Fruit fly (Drosophila melanogaster): ENCODE results near the gene Cp36.

The Cp36 gene

DNA sequence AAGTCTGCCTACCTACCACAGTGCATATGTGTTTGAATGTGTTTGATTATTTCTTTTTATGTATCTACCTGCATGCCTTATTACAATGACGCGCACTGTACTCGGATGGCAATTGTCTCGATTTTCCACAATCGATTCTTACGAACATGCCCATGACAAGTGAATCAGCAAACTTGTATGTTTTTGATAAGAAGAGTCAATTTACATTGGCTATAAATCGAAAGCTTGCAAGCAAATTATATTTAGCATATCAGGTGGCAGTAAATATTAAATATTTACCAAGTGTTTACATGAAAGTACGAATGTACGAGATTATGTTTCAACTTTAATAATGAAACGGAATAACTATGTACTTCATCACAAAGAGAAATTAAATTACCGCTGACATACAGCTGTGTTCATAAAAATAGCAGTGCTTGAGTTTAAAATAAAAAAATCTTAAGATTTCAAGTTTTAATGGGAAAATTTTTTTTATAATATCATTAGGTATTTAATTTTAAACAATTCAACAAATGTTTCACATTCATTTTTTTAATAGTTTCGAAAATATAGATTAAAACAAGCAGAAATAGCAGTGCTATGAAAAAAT, 19.6 kb upstream of the Cp36 start:
- TF ChIP-seq CG17801 (GFP tag; optimal IDR thresholded peaks at IDR 0.05; ENCODE audit: partially characterized antibody) = no peak

DNA sequence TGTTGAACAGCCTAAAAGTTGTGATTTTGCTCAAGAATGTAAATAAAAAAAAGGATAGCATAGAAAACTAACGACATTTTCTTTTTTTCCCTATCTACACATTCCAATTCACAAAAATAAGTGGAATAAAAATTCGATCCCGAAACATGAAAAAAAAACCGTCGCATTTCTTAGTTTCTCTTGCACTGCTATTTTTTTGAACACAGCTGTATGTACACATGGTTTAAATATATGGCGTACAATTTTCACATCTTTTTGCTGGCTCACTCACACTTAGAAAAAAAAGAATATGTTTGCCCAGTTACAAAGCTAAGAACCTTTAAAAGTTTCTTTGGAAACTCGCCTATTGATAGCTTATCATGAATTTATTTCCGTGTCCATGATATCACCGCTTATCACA, 18.9 kb upstream of the Cp36 start:
- no peak for TF ChIP-seq CG17801 (GFP tag; optimal IDR thresholded peaks at IDR 0.05; ENCODE audit: partially characterized antibody)

DNA sequence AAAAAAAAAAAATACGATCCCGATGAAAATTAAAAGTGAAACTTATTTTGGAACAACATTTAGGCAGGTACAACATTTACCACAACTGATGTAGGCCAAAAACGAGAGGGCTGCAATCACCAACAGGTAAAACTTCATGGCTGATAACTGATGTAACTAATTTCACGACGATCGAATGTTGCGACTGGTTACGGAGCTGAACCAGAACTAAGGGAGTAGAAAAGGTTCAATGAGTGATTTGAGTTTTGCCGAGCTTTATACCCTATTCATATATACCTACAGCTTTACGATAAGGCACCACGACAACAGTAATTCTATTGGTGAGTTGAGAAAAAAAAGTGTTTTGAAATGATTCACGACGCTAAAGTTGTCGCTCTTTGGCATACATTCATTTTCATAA, 18.4 kb upstream of the Cp36 start, which contains the start of gene CG15347:
CG15347 (minus strand) TSS at position 213 of the 400 bp plus-strand sequence.
- TF ChIP-seq CG17801 (GFP tag; optimal IDR thresholded peaks at IDR 0.05; ENCODE audit: partially characterized antibody) = no peak

DNA sequence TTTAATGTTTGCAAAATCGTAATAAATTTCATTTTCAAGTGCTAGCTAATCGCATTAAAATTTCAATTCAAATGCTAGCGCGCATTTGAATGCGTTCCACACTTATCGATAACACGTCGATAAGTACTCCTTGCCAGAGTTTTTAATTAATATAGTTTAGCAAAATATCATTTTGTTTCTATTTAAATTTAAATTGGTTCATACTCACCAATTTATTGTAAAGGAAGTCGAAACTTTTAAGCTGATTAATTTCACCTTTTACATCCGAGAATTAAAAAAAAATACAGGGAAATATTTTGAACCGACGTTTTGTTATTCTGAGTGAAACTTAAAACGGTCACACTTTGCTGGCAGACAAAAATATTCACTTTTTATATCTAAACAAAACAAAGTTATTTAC, 18.0 kb upstream of the Cp36 start, which contains the start of gene Es2:
Es2 (plus strand) TSS at position 333 of the 400 bp plus-strand sequence.
- TF ChIP-seq CG17801 (GFP tag; optimal IDR thresholded peaks at IDR 0.05; ENCODE audit: partially characterized antibody) = no peak

DNA sequence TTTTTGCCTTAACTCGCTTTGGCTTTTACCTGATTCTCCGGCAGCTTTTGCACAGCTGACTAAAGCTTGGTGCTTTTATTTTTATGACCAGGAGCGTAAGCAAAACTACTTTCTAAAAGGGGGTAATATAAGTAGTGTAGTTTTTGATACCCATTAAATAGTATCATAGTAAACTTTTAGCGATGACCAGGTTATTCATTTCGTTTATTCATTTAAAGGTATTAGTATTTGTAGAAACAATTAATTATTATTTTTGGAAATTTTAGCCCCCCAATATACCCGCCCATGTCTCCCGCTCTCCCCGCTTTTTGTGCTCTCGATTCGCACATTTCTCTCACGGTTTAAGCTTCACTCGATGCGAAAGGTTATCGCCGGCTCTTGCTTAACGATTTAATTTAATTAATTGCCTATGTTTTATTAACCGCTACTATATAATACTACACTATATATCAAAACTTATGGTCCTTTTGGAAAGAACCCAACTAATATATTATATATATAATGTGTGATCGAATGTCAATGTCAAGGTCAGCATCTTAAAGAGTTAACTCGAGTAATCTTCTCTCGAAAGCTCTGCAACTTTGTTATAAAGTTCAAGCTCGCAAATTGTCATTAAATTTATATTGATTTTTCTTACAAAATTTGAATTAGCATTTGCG, 14.6 kb upstream of the Cp36 start, which contains the start of gene Sptr:
Sptr (minus strand) TSS at position 61 of the 659 bp plus-strand sequence.
- no peak for TF ChIP-seq CG17801 (GFP tag; optimal IDR thresholded peaks at IDR 0.05; ENCODE audit: partially characterized antibody)

DNA sequence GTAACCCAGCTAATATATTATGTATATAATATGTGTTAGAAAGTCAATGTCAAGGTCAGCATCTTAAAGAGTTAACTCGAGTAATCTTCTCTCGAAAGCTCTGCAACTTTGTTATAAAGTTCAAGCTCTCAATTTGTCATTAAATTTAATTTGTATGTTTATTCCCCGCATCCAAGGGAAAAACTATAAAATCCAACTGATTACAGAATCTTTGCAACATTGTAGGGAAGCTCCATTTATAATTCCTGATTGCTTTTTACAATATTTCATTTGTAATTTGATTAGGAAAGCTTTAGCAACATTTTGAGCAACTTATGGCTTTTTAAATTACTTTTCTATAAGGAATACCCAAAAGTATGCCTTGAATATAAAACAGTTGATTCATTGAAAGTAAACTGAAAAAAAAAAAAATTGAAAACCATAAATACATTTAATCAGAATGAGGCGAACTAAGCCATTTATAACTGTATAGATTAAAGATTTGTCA, 12.3 kb upstream of the Cp36 start:
- no peak for TF ChIP-seq CG17801 (GFP tag; optimal IDR thresholded peaks at IDR 0.05; ENCODE audit: partially characterized antibody)

DNA sequence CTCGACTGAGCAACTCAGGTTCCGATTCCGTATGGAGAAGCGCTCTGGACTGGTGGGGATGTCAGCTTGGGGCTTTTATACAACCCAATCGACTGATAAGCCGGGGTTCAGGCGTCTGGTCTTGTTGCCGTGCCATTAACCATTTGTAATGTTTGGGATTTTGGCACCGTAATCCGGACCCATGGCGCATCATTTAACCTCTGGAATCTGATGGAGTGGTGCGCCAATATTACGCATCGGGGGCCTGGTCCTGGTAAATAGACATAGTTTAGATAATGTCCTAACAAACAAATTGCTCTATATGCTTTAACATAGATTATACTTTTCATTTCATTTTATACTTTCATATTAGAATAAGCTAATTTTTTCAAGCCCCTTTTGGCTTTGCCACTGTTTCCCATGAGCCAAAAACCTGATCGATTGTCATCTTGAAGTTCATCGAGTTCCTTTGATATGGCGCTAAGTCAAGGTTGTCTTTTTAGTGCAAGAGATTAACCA, 10.1 kb upstream of the Cp36 start, which contains the start of gene CG12116:
CG12116 (minus strand) TSS at position 51 of the 498 bp plus-strand sequence.
- no peak for TF ChIP-seq CG17801 (GFP tag; optimal IDR thresholded peaks at IDR 0.05; ENCODE audit: partially characterized antibody)

DNA sequence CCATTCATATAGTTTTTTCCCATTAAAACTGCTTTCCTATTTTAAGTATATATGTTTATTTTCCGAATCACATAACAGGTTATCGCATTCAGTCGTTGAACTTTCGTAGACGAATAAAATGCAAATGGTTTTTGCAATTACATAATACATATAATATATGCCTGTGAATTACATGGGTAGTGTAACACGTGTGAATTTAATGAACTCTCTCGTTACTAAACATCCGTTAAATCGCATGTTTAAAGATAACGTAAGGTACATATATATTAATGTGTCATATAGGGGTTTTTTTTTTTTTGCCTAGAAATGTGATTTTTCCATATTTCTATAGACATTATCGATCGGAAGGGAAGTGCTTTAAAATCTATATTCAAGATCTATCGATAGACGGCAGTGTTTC, 9.5 kb upstream of the Cp36 start:
- no peak for TF ChIP-seq CG17801 (GFP tag; optimal IDR thresholded peaks at IDR 0.05; ENCODE audit: partially characterized antibody)

DNA sequence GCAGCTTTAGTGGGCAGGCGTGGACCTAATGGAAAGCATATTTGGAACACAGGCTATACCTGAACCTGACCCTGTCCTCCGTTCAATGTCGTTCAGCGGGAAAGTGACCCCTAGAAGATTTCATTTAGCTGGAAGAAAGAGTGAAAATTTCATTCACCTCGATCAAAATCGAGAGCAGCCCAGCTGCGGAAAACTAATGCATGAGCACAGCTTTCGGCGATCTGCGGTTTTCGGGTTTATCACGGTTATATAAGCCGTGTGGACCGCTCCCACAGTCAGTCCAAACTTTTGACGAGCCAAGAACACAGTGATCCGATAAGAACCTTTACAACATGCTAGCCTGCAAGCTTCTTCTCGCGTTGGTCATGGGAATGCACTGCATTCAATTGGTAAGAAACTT, 8.5 kb upstream of the Cp36 start, which contains the start of gene Cp7Fa:
Cp7Fa (plus strand) TSS at position 301 of the 400 bp plus-strand sequence.
- TF ChIP-seq CG17801 (GFP tag; optimal IDR thresholded peaks at IDR 0.05; ENCODE audit: partially characterized antibody) = no peak

DNA sequence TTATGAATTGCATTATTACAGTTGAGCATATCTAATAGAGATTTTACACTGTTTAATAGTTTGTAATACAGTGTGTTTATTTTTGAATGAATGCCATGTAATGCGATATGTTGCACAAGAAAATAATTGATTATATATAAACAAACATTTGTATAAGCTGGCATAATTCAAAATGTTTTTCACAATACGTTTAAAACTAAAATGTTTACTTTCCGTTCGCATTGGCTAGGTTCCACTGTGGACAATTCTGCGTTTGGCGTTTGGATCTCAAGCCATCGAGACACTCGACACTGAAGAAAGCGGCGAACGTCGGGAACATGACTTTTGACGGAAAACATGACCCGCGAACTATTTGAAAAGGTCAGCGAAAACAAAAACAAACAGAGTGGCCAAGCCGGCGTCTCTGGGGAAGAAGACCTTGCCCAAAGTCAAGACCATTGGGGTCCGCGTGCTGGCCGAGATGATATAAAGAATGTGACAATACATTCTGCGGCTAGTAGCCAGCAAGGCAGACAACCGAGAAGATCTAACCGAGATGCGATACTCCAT, 5.7 kb upstream of the Cp36 start, which contains the start of gene Cp7Fb:
Cp7Fb (plus strand) TSS at position 499 of the 549 bp plus-strand sequence.
- TF ChIP-seq CG17801 (GFP tag; optimal IDR thresholded peaks at IDR 0.05; ENCODE audit: partially characterized antibody) = no peak

DNA sequence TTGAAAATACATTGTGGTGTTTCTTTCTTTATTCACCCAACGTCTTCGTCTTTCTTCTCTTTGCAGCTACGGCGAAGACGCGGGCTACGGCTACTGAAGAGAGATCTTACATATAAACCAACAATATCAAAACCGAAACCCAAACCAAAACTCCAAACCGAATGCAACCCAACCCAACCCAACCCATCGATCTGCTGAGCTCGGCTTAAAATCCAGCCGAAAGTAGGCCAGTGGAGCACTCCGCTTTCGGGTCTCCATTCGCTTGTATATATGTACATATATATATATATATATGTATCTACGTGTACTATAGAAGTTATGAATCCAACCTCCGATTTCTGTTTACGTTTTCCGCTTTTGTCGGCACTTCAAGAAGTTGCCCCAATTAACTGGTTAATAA, 3.5 kb upstream of the Cp36 start:
- no peak for TF ChIP-seq CG17801 (GFP tag; optimal IDR thresholded peaks at IDR 0.05; ENCODE audit: partially characterized antibody)

DNA sequence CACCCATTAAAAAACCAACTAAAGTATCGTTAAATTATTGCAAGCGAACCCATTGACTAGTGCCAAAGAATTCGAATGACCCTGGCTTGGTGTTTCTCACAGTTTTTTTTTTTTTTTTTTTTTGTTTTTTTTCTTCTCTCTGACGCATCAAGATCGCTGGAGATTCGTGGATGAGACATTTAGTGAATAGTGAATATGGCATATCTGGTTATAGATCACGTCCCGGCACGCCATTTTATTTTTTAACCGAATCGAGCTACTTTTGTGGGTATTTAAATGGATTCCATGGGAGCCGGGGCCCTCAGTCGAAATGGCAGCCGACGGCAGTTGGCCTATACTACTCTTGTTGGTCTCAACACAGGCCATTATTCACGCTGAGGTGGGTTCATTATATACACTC, 2.3 kb upstream of the Cp36 start, which contains the start of gene Cp7Fc:
Cp7Fc (plus strand) TSS at position 301 of the 400 bp plus-strand sequence.
- no peak for TF ChIP-seq CG17801 (GFP tag; optimal IDR thresholded peaks at IDR 0.05; ENCODE audit: partially characterized antibody)

DNA sequence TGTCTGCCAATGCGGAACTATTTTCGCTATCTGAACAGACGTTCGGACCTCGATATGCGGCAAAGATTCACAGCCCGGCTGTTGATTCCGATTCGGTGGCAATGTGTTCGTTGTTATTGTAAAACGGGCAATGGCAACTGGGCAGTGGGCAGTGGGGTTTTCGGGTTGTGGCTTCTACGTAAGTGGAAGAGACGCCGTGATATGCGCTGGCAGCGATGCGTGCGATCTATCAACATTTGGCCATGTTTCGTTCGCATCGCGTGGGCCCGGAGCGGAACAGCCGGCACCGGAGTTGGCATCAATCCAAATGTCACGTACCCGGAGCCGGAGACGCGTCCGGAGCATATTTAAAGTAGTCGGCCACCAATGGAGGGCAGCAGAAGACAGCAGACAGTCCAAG, 2.3 kb downstream of the Cp36 start, which contains the start of gene Cp38:
Cp38 (plus strand) TSS at position 376 of the 400 bp plus-strand sequence.
- no peak for TF ChIP-seq CG17801 (GFP tag; optimal IDR thresholded peaks at IDR 0.05; ENCODE audit: partially characterized antibody)

DNA sequence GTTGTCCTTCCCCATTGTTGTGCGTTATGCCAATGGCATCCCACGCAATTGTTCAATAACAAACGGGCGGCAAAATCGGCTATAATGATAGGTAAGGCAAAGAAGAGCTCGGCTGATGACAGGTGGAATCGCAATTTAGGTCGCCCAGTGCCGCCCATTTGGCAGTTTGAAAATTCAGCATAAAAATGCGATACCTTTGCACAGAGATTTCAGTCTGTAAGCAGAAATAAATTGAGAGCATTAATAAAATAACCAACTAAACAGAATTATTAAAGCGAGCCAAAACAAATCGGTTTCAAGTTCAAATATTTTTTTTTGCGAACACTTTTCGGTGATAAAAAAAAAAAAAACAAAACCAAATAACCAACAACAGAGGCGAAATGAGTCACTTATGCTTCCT, 4.6 kb downstream of the Cp36 start, which contains the start of gene CG33223:
CG33223 (minus strand) TSS at position 215 of the 400 bp plus-strand sequence.
- no peak for TF ChIP-seq CG17801 (GFP tag; optimal IDR thresholded peaks at IDR 0.05; ENCODE audit: partially characterized antibody)

DNA sequence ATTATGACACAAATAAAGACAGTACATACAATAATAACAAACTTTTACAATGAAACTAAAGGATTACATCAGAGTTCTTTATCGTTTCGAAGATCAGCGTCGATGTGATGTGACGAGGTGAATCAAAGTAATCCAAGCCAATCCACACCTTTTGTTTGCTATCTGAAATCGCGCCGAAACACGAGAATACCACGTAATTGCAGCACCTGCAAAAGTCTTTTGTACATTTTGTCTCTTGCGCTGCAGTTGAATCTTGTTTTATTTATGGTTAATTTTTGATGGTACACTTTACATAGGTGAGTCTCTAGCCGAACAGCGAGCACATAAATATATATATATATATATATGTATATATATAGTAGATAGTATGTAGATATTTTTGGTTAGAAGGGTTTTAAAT, 5.7 kb downstream of the Cp36 start:
- no peak for TF ChIP-seq CG17801 (GFP tag; optimal IDR thresholded peaks at IDR 0.05; ENCODE audit: partially characterized antibody)

Data from ovary, adult (tissue).